Worm (Caenorhabditis elegans): ENCODE data around the gene T24B8.4.
A peak's percentile ranks its signal among the peaks of the same experiment; 100 is the strongest.

Gene T24B8.4

DNA sequence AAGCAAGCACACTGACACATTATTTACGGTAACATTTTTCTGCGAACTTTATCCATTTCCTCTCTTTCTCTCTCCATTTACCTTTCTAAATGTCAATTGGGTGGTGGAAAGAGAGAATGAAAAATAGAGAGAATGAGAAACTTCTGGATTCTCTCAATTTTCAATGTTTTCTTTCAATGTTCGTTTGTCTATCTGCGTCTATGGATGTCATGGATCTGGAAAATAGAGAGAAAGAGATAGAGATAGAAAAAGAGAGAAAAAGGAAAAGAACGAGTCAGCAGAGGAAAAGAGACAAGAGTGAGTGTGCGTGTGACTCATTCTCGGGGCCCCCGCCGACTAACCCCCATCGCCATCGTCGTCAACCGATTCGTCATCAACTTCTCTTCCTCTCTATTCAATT, 42.2 kb upstream of the T24B8.4 start, which contains the start of gene jun-1 (continued):
- TF ChIP-seq aha-1 (tag; optimal IDR thresholded peaks at IDR 0.05) (peak; percentile 14), ceh-63 (GFP tag; optimal IDR thresholded peaks at IDR 0.05) (no peak), rnt-1 (tag; optimal IDR thresholded peaks at IDR 0.05) (peak; percentile 65), mep-1 (tag; optimal IDR thresholded peaks at IDR 0.05) (peak; percentile 93), nhr-47 (tag; optimal IDR thresholded peaks at IDR 0.05) (peak; percentile 85), unc-130 (tag; optimal IDR thresholded peaks at IDR 0.05) (peak; percentile 36), grh-1 (GFP tag; IDR thresholded peaks at IDR 0.05) (peak; percentile 83), nhr-20 (tag; optimal IDR thresholded peaks at IDR 0.05) (peak; percentile 96), C34B4.2 (tag; optimal IDR thresholded peaks at IDR 0.05) (no peak), dpl-1 (GFP tag; optimal IDR thresholded peaks at IDR 0.05) (peak; percentile 63 to 69 (median 66)), hpl-2 (GFP tag; optimal IDR thresholded peaks at IDR 0.05) (peak; percentile 37), snpc-4 (tag; optimal IDR thresholded peaks at IDR 0.05) (peak; percentile 70), nhr-237 (tag; optimal IDR thresholded peaks at IDR 0.05) (peak; percentile 92), sup-37 (GFP tag; optimal IDR thresholded peaks at IDR 0.05) (peak; percentile 28), nhr-77 (tag; optimal IDR thresholded peaks at IDR 0.05) (peak; percentile 96), fkh-8 (tag; optimal IDR thresholded peaks at IDR 0.05) (peak; percentile 88), dsc-1 (tag; optimal IDR thresholded peaks at IDR 0.05) (peak; percentile 54), Y116A8C.19 (tag; optimal IDR thresholded peaks at IDR 0.05; ENCODE audit: borderline replicate concordance) (no peak), nhr-84 (tag; optimal IDR thresholded peaks at IDR 0.05) (no peak), nhr-19 (GFP tag; conservative IDR thresholded peaks at IDR 0.05) (peak; percentile 84), fos-1 (tag; optimal IDR thresholded peaks at IDR 0.05) (peak; percentile 100), unc-98 (GFP tag; IDR thresholded peaks at IDR 0.05) (no peak), mef-2 (tag; optimal IDR thresholded peaks at IDR 0.05) (no peak), ceh-90 (tag; optimal IDR thresholded peaks at IDR 0.05) (no peak), lin-35 (GFP tag; optimal IDR thresholded peaks at IDR 0.05) (peak; percentile 77 to 78), F16B12.6 (tag; optimal IDR thresholded peaks at IDR 0.05) (no peak), pqm-1 (tag; optimal IDR thresholded peaks at IDR 0.05) (no peak), ceh-82 (tag; optimal IDR thresholded peaks at IDR 0.05) (peak; percentile 58 to 84 (median 61)), vab-15 (tag; optimal IDR thresholded peaks at IDR 0.05) (no peak), nhr-90 (tag; optimal IDR thresholded peaks at IDR 0.05; ENCODE audit: poor library complexity) (peak; percentile 80), lir-3 (tag; optimal IDR thresholded peaks at IDR 0.05; ENCODE audit: poor library complexity) (peak; percentile 60), hlh-4 (tag; optimal IDR thresholded peaks at IDR 0.05) (no peak), elt-3 (tag; optimal IDR thresholded peaks at IDR 0.05) (peak in 3 of 6 experiments; percentile 48 to 93 (median 87)), unc-30 (tag; optimal IDR thresholded peaks at IDR 0.05) (no peak), skn-1 (tag; optimal IDR thresholded peaks at IDR 0.05) (no peak)

DNA sequence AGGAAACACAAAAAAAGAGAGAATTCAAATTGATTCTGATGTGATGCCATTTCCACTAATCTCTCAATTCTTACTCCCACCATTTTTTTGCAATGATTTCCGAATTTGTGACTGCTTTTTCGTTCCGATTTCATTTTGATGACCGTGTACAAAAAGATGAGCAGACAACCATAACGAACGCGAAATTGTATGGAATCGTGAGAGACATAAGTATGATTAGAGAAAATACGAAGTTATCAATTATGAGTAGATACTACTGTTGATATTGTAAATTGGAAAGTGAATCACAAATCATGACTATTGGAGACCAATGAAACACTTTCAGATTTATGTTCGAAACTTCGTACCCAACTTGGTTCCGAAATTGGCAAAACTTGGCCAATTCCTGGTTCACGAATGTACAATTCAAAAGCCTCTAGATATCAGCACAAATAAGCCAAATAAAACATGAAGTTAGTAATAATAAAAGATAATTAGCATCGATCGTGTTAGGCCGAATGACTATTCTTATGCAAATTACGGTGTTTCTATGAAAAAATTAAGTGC, 40.9 kb upstream of the T24B8.4 start:
- TF ChIP-seq lin-14 (GFP tag; optimal IDR thresholded peaks at IDR 0.05) (peak; percentile 29), jun-1 (tag; optimal IDR thresholded peaks at IDR 0.05) (no peak), nhr-71 (tag; optimal IDR thresholded peaks at IDR 0.05) (peak; percentile 27), aly-2 (tag; optimal IDR thresholded peaks at IDR 0.05) (no peak), elt-2 (tag; optimal IDR thresholded peaks at IDR 0.05) (no peak), lin-13 (GFP tag; optimal IDR thresholded peaks at IDR 0.05) (no peak), C04F5.9 (tag; optimal IDR thresholded peaks at IDR 0.05) (no peak), unc-130 (tag; optimal IDR thresholded peaks at IDR 0.05) (no peak)

Measured in whole organism, L1 larva.